Fruit fly (Drosophila melanogaster) whole organism: ENCODE measurements around the gene CG13409.

ENCODE experiments used
- EcR ChIP-seq, 2 experiments: fragments of >200 bp; optimal IDR thresholded peaks; 2 replicates each; lab custom pipeline; 2017; ENCODE audit warnings: missing biosample characterization in 2 of 2, missing genetic modification characterization in 2 of 2, missing genetic modification reagents in 2 of 2
- psq ChIP-seq: fragments of >200 bp; optimal IDR thresholded peaks from 2 replicates; lab custom pipeline; 2017
- usp ChIP-seq: fragments of >200 bp; optimal IDR thresholded peaks from 2 replicates; lab custom pipeline; 2017; ENCODE audit warnings: missing biosample characterization, missing genetic modification characterization, mixed read lengths

DNA sequence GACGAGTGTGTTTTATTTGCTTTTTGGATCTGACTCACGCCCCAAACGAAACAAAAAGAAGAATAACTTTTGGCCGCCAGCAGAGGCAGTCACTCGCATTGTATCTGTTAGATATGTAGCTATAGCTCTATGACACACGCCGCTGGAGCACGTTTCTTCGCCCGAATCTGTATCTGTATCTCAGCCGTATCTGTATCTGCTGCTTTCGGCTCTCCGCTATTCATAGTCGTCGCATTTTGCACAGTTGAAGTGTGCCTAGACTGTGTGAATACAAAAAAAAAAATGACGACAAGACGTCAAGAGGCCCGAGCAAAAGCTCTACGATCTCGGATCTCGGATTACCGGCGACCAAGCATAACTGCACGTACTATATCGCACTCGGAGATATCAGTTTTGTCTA is 15.0 kb upstream of the CG13409 start:
- TF ChIP-seq psq (lab: Kevin White, UChicago) = no peak
- TF ChIP-seq usp = no peak
- TF ChIP-seq EcR (GFP tag; optimal IDR thresholded peaks at IDR 0.05; lab: Kevin White, UChicago) = no peak
